Fruit fly (Drosophila melanogaster): ENCODE results near the gene naz.

The naz gene

DNA sequence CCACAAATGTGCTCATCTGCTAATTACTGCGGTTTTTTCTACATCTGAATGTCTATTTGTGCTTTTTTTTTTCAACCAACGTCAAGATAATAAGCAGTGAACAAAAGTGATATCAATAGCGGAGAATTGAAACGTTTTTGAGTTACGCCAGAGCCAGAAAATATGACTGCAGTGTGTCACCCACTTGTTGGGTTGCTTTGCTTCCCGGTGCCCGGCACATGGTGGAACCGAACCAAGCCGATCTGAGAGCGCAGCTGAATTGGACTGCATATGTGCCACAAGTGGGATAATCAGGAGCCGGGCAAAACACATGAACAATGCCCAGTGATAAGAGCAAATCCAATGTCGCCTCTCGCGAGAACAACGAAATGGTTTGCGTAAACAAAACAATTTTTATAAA is 36.4 kb downstream of the naz start:
- TF ChIP-seq CG5204 (GFP tag; optimal IDR thresholded peaks at IDR 0.05) (no peak), Mnt (GFP tag; optimal IDR thresholded peaks at IDR 0.05) (peak; percentile 30)

DNA sequence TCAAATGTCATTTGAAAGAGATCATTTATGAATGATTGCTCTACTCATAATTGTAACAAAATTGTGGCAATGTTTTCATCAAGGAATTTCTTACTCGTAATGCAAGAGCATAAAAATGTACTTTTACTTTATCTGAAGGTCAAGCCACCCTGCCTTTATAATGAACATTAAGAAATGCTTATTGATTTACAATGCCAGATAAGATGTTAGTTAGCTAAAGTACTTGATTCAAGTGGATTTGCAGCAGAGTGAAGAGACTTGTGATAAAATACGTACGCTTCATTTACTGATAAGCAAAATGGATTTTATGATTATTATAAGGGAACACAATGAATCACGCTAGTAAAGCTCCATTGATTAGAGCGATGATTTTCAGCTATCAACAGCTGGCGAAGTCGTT is 36.9 kb downstream of the naz start:
- TF ChIP-seq cic (GFP tag; optimal IDR thresholded peaks at IDR 0.05), result peak; percentile 48
- TF ChIP-seq Hr96 (GFP tag; optimal IDR thresholded peaks at IDR 0.05), result no peak

DNA sequence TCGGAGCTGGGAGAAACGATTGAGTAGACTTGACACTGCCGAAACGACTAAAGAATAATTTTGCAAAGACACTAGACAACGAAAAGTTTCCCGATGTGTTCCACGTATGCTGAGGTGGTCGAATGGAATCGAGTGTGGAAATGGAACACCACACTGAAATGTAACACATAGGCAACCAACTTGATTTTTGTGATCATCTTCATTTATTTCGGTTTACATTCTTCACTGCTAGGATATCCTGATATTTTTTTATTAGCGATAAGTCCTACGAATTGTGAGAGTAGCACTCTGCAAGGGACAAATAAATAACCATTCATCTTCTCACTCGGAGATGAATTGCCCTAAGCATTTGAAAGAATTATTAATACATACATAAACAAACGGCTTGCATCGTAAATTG is 40.1 kb downstream of the naz start, which contains the start of gene CG7131:
CG7131 (minus strand) TSS at position 101 of the 400 bp plus-strand sequence.
- TF ChIP-seq CG5204 (GFP tag; optimal IDR thresholded peaks at IDR 0.05) (no peak), Crg-1 (GFP tag; optimal IDR thresholded peaks at IDR 0.05) (no peak)

DNA sequence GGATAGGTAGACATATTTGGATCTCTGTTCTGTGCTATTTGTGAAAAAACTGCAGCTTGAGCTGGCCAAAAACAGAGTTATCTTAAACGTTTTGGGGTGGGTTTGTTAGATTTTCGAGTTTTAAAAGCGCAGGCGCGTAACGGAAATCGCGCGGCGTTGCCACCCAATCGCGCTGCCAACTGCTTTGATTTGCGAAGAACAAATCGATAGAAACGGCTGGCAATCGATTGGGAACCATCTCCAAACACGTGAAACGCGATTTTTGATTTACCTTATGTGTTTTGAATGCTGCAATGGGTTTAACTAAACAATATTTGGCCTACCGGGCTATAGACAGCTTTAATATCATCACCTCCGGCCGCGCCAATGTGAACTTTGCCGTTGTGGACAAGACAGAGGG is 45.3 kb downstream of the naz start, which contains the start of the genes CG14312 and CG8064:
CG14312 (minus strand) TSS at position 88 of the 400 bp plus-strand sequence.
CG8064 (plus strand) TSS at position 220 of the 400 bp plus-strand sequence.
- TF ChIP-seq Crg-1 (GFP tag; optimal IDR thresholded peaks at IDR 0.05), result no peak
- TF ChIP-seq CG7101 (tag; optimal IDR thresholded peaks at IDR 0.05), result no peak
- no peak for TF ChIP-seq ovo (GFP tag; optimal IDR thresholded peaks at IDR 0.05)
- no peak for TF ChIP-seq CG11617 (GFP tag; optimal IDR thresholded peaks at IDR 0.05)
- TF ChIP-seq Mnt (GFP tag; optimal IDR thresholded peaks at IDR 0.05), result peak; percentile 97
- peak; percentile 11 for TF ChIP-seq bab1 (GFP tag; optimal IDR thresholded peaks at IDR 0.05)
- no peak for TF ChIP-seq CG12768 (GFP tag; optimal IDR thresholded peaks at IDR 0.05)
- no peak for TF ChIP-seq tj (GFP tag; optimal IDR thresholded peaks at IDR 0.05)

DNA sequence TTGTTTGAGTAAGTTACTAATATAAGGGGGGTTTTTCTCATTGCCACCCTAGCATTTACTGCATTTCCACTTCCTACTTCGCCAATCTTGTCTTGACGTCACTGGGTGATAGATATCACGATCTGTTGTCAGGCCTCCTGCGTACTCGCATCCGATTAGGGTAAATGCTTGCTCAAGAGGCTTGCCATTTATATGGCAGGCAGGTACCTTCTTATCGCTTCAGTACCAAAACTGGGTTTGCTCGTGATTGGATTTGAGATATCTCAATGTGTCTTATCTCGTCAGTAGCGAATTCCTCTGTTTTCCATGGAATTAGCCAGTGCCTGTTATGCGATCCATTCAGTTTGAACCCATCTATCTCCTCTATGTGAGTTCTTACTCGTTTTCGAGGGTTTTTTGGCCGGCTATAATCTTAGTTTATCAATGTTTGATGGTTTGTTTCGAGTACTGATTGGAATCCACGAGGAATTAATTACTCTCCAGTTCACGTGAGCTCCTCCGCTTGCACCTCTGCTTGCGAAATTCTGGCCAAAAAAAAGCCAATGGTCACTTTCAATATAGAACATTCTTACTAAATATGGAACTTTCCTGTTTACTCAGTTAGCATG is 47.8 kb downstream of the naz start:
- TF ChIP-seq Crg-1 (GFP tag; optimal IDR thresholded peaks at IDR 0.05) (no peak), CG1620 (GFP tag; optimal IDR thresholded peaks at IDR 0.05) (no peak), toe (GFP tag; optimal IDR thresholded peaks at IDR 0.05) (no peak), CG5204 (GFP tag; optimal IDR thresholded peaks at IDR 0.05) (no peak), Clk (GFP tag; optimal IDR thresholded peaks at IDR 0.05) (no peak), CG7101 (tag; optimal IDR thresholded peaks at IDR 0.05) (no peak), bab1 (GFP tag; optimal IDR thresholded peaks at IDR 0.05) (no peak), cic (GFP tag; optimal IDR thresholded peaks at IDR 0.05) (no peak), Mnt (GFP tag; optimal IDR thresholded peaks at IDR 0.05) (no peak), kay (GFP tag; ENCODE audit: borderline replicate concordance) (no peak), ovo (GFP tag; optimal IDR thresholded peaks at IDR 0.05) (no peak), tj (GFP tag; optimal IDR thresholded peaks at IDR 0.05) (no peak), CG11617 (GFP tag; optimal IDR thresholded peaks at IDR 0.05) (no peak), CG7045 (GFP tag; optimal IDR thresholded peaks at IDR 0.05) (no peak), CG12768 (GFP tag; optimal IDR thresholded peaks at IDR 0.05) (no peak), CG14711 (tag; optimal IDR thresholded peaks at IDR 0.05) (no peak), pad (GFP tag; optimal IDR thresholded peaks at IDR 0.05) (no peak), CG33017 (tag; optimal IDR thresholded peaks at IDR 0.05) (no peak), Hr96 (GFP tag; optimal IDR thresholded peaks at IDR 0.05) (no peak)

DNA sequence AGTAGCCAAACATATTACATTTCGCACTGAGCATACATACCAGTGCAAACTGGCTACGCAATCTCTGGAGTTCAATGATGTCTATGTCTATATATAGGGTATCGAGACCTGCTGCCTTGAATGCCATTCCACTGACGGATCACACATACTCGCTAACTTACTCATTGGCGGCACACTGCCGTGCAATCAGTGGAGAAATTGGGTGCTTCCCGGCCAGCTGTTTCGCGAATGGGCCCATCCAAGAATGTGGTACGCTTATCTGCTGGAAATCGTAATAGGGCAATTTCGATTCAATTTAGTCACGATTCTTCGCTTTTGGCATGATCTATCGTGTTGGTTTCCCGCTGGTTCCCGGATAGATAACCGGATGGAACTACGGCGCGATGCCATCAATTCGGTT is 48.6 kb downstream of the naz start:
- TF ChIP-seq pad (GFP tag; optimal IDR thresholded peaks at IDR 0.05), result no peak
- TF ChIP-seq kay (GFP tag; ENCODE audit: borderline replicate concordance), result no peak
- TF ChIP-seq CG12768 (GFP tag; optimal IDR thresholded peaks at IDR 0.05), result no peak
- TF ChIP-seq Hr96 (GFP tag; optimal IDR thresholded peaks at IDR 0.05), result no peak
- no peak for TF ChIP-seq tj (GFP tag; optimal IDR thresholded peaks at IDR 0.05)
- TF ChIP-seq toe (GFP tag; optimal IDR thresholded peaks at IDR 0.05), result no peak
- TF ChIP-seq CG14711 (tag; optimal IDR thresholded peaks at IDR 0.05), result no peak
- TF ChIP-seq CG7045 (GFP tag; optimal IDR thresholded peaks at IDR 0.05), result no peak
- TF ChIP-seq ovo (GFP tag; optimal IDR thresholded peaks at IDR 0.05), result no peak
- TF ChIP-seq cic (GFP tag; optimal IDR thresholded peaks at IDR 0.05), result no peak
- no peak for TF ChIP-seq CG1620 (GFP tag; optimal IDR thresholded peaks at IDR 0.05)

DNA sequence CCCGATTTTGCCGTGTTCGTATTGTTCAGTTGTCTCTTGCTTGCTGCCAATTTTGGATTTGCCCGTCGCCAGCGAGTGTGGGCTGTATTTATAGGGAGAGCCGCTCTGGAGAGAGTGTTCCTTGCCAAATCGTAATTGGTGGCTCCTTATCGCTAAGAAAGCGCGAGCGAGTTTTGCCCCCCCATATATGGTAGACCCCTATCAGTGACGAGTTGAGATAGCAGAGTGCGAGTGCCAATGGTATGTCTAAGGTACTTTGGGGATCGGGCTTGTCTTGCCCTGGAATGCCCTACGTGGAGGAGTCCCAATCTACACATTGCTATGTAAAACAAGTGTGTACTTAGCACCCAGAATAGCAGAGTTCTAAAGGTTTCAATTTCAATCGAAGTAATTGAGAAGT is 49.2 kb downstream of the naz start, which contains the start of gene CG7142:
CG7142 (minus strand) TSS at position 29 of the 400 bp plus-strand sequence.
- TF ChIP-seq toe (GFP tag; optimal IDR thresholded peaks at IDR 0.05) (no peak), pad (GFP tag; optimal IDR thresholded peaks at IDR 0.05) (no peak), CG33017 (tag; optimal IDR thresholded peaks at IDR 0.05) (peak; percentile 18), tj (GFP tag; optimal IDR thresholded peaks at IDR 0.05) (no peak), CG7045 (GFP tag; optimal IDR thresholded peaks at IDR 0.05) (no peak), CG11617 (GFP tag; optimal IDR thresholded peaks at IDR 0.05) (no peak), cic (GFP tag; optimal IDR thresholded peaks at IDR 0.05) (peak; percentile 1), kay (GFP tag; ENCODE audit: borderline replicate concordance) (peak; percentile 34), Mnt (GFP tag; optimal IDR thresholded peaks at IDR 0.05) (peak; percentile 12)

DNA sequence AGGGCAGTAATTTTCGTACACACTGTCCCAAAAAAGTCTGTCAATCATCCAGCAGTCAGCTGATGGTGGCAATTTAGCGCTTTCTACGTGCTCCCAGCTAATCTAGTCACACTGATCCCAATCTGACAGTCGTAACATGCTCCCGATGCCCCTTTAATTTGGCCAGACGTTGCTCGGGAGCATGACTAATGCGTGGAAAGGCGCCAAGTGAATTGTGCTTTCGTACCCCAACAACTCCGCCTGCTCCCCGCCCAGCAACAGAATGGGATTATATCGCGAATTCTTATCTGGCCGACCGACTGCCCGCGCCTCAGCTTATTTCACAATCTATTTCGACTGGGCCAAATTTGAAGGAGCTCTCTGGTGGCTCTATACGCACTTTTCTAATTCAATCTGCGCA is 51.3 kb downstream of the naz start:
- TF ChIP-seq toe (GFP tag; optimal IDR thresholded peaks at IDR 0.05), result no peak
- TF ChIP-seq CG1620 (GFP tag; optimal IDR thresholded peaks at IDR 0.05), result no peak
- TF ChIP-seq ovo (GFP tag; optimal IDR thresholded peaks at IDR 0.05), result no peak
- no peak for TF ChIP-seq Hr96 (GFP tag; optimal IDR thresholded peaks at IDR 0.05)
- no peak for TF ChIP-seq CG7101 (tag; optimal IDR thresholded peaks at IDR 0.05)
- TF ChIP-seq cnc (optimal IDR thresholded peaks at IDR 0.05), result no peak
- no peak for TF ChIP-seq CG7045 (GFP tag; optimal IDR thresholded peaks at IDR 0.05)
- TF ChIP-seq CG14711 (tag; optimal IDR thresholded peaks at IDR 0.05), result no peak
- TF ChIP-seq pad (GFP tag; optimal IDR thresholded peaks at IDR 0.05), result no peak
- TF ChIP-seq Crg-1 (GFP tag; optimal IDR thresholded peaks at IDR 0.05), result no peak
- TF ChIP-seq Mnt (GFP tag; optimal IDR thresholded peaks at IDR 0.05), result no peak
- TF ChIP-seq CG12768 (GFP tag; optimal IDR thresholded peaks at IDR 0.05), result no peak
- no peak for TF ChIP-seq CG33017 (tag; optimal IDR thresholded peaks at IDR 0.05)
- no peak for TF ChIP-seq kay (GFP tag; ENCODE audit: borderline replicate concordance)
- TF ChIP-seq cic (GFP tag; optimal IDR thresholded peaks at IDR 0.05), result no peak
- TF ChIP-seq tj (GFP tag; optimal IDR thresholded peaks at IDR 0.05), result no peak
- no peak for TF ChIP-seq CG5204 (GFP tag; optimal IDR thresholded peaks at IDR 0.05)
- TF ChIP-seq Clk (GFP tag; optimal IDR thresholded peaks at IDR 0.05), result no peak
- TF ChIP-seq bab1 (GFP tag; optimal IDR thresholded peaks at IDR 0.05), result no peak

Measured in whole organism, adult.